Worm (Caenorhabditis elegans) whole organism, early embryonic: ENCODE data around the gene frk-1.

ENCODE experiments used
- aly-1 ChIP-seq: sonication (generic microtip); optimal IDR thresholded peaks from 2 replicates; lab custom pipeline; 2016; ENCODE audit warnings: missing genetic modification characterization, missing compliant biosample characterization
- ama-1 ChIP-seq: fragments of 150-350 bp; optimal IDR thresholded peaks from 2 replicates; lab custom pipeline; 2014
- ceh-13 ChIP-seq: fragments of 200-800 bp; sonication (Bioruptor generic); optimal IDR thresholded peaks from 2 replicates; lab custom pipeline; 2018; ENCODE audit warnings: mild to moderate bottlenecking, missing genetic modification characterization, missing compliant biosample characterization
- ceh-36 ChIP-seq: sonication (generic microtip); optimal IDR thresholded peaks from 2 replicates; lab custom pipeline; 2016; ENCODE audit warnings: missing genetic modification characterization, inconsistent platforms, missing compliant biosample characterization
- ets-7 ChIP-seq: sonication (generic microtip); optimal IDR thresholded peaks from 2 replicates; lab custom pipeline; 2016; ENCODE audit warnings: missing genotype, missing genetic modification characterization, missing compliant biosample characterization
- flt-1 ChIP-seq: fragments of 200-800 bp; sonication (Bioruptor generic); IDR thresholded peaks from 2 replicates; pipeline ENCODE4 v1.3.6; 2022; ENCODE audit warnings: missing genetic modification characterization, missing compliant biosample characterization
- hmbx-1 ChIP-seq: sonication (generic microtip); optimal IDR thresholded peaks from 2 replicates; lab custom pipeline; 2016; ENCODE audit warnings: mild to moderate bottlenecking, missing genetic modification characterization, missing compliant biosample characterization
- hnd-1 ChIP-seq: sonication (generic microtip); optimal IDR thresholded peaks from 2 replicates; lab custom pipeline; 2016; ENCODE audit warnings: missing genetic modification characterization, missing compliant biosample characterization
- pes-1 ChIP-seq: fragments of 200-800 bp; sonication (Bioruptor generic); IDR thresholded peaks from 2 replicates; pipeline ENCODE4 v1.3.6; 2022; ENCODE audit warnings: missing genetic modification reagents, missing genetic modification characterization, missing compliant biosample characterization
- scrt-1 ChIP-seq: fragments of 200-800 bp; sonication (Bioruptor generic); IDR thresholded peaks from 2 replicates; pipeline ENCODE4 v1.3.6; 2022; ENCODE audit warnings: missing genetic modification characterization, missing compliant biosample characterization
- tbx-11 ChIP-seq: fragments of 200-800 bp; sonication (Bioruptor generic); IDR thresholded peaks from 2 replicates; pipeline ENCODE4 v1.3.6; 2022; ENCODE audit warnings: missing genetic modification characterization, missing compliant biosample characterization
- tbx-37 ChIP-seq: fragments of 200-800 bp; sonication (Bioruptor generic); conservative IDR thresholded peaks from 2 replicates; pipeline ENCODE4 v1.3.6; 2022; ENCODE audit warnings: missing genetic modification reagents, missing genetic modification characterization, missing compliant biosample characterization
- tra-4 ChIP-seq: sonication (generic microtip); optimal IDR thresholded peaks from 2 replicates; lab custom pipeline; 2017; ENCODE audit warnings: missing genetic modification characterization, missing compliant biosample characterization

DNA sequence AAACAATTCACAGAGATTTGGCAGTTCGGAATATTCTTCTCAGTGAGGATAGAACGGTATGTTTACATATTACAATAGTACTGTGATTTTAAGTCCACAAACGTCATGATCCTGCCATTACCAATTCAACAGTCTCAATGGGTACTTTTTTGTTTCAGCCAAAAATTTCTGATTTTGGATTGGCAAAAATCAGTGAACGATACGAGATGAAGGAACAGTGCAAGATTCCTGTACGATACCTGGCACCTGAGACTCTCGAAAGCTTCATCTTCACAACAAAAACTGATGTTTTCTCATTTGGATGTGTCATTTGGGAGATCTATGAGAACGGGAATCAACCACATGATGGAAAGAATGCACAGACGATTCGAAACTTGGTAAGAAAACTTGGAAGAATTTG is 35.0 kb downstream of the frk-1 start:
- TF ChIP-seq aly-1 (tag; lab: Kevin White, UChicago) (no peak), flt-1 (GFP tag; lab: Robert Waterston, UW) (no peak), ama-1 (no peak), tbx-11 (GFP tag; lab: Robert Waterston, UW) (no peak), scrt-1 (no peak), hnd-1 (tag; lab: Kevin White, UChicago) (no peak), tra-4 (tag; lab: Kevin White, UChicago) (no peak), pes-1 (GFP tag; lab: Robert Waterston, UW) (no peak), ceh-36 (tag; lab: Kevin White, UChicago) (no peak), ceh-13 (no peak), hmbx-1 (tag; lab: Kevin White, UChicago) (no peak), tbx-37 (no peak), ets-7 (tag; lab: Kevin White, UChicago) (no peak)
